Worm (Caenorhabditis elegans): ENCODE measurements around the gene F09C6.12.

ce11 chrV:16852002-16852401 is 30.7 kb upstream of the F09C6.12 start, which contains the start of gene clec-37:
- TF ChIP-seq unc-62 (GFP tag; optimal IDR thresholded peaks at IDR 0.05) (no peak), ama-1 (optimal IDR thresholded peaks at IDR 0.05) (no peak), lin-39 (tag; optimal IDR thresholded peaks at IDR 0.05) (no peak), lin-15B (tag; optimal IDR thresholded peaks at IDR 0.05) (no peak), zag-1 (tag; optimal IDR thresholded peaks at IDR 0.05) (no peak), blmp-1 (tag; optimal IDR thresholded peaks at IDR 0.05) (no peak), mab-9 (GFP tag; IDR thresholded peaks at IDR 0.05) (no peak), snpc-4 (tag; optimal IDR thresholded peaks at IDR 0.05) (no peak), dpl-1 (GFP tag; optimal IDR thresholded peaks at IDR 0.05) (no peak), elt-2 (tag; optimal IDR thresholded peaks at IDR 0.05) (no peak), elt-3 (tag; optimal IDR thresholded peaks at IDR 0.05) (no peak), fkh-4 (tag; optimal IDR thresholded peaks at IDR 0.05; ENCODE audit: borderline replicate concordance) (no peak), unc-86 (tag; optimal IDR thresholded peaks at IDR 0.05) (no peak)

Data from whole organism, L1 larva.